Fruit fly (Drosophila melanogaster) whole organism, embryonic: ENCODE results near the gene NANS.
A peak's percentile ranks its signal among the peaks of the same experiment; 100 is the strongest.

Source experiments
- Atf-2 ChIP-seq: fragments of 200-800 bp; sonication (Bioruptor generic); optimal IDR thresholded peaks from 2 replicates; lab custom pipeline; 2016; ENCODE audit warnings: missing biosample characterization, missing genetic modification characterization
- CG11398 ChIP-seq: fragments of 200-800 bp; sonication (Bioruptor generic); optimal IDR thresholded peaks from 2 replicates; lab custom pipeline; 2016; ENCODE audit warnings: missing biosample characterization, missing genetic modification characterization
- CG12659 ChIP-seq: fragments of 200-800 bp; sonication (Bioruptor generic); optimal IDR thresholded peaks from 3 replicates; lab custom pipeline; 2017; ENCODE audit warnings: mild to moderate bottlenecking, missing biosample characterization, missing genetic modification reagents, missing genetic modification characterization
- CG13123 ChIP-seq: fragments of 200-800 bp; sonication (Bioruptor generic); optimal IDR thresholded peaks from 2 replicates; lab custom pipeline; 2016; ENCODE audit warnings: missing biosample characterization, missing genetic modification characterization
- CG14050 ChIP-seq: fragments of 200-800 bp; sonication (Bioruptor generic); IDR thresholded peaks from 3 replicates; pipeline ENCODE4 v1.3.6; 2022; ENCODE audit warnings: missing biosample characterization, missing genetic modification characterization
- CG17829 ChIP-seq: fragments of 200-800 bp; optimal IDR thresholded peaks from 2 replicates; lab custom pipeline; 2019; ENCODE audit warnings: missing biosample characterization, mild to moderate bottlenecking, missing genetic modification characterization, moderate library complexity
- CG17912 ChIP-seq: fragments of 200-800 bp; sonication (Bioruptor generic); optimal IDR thresholded peaks from 2 replicates; lab custom pipeline; 2018; ENCODE audit warnings: missing biosample characterization, mild to moderate bottlenecking, missing genetic modification characterization
- CG30403 ChIP-seq: fragments of 200-800 bp; sonication (Bioruptor generic); optimal IDR thresholded peaks from 3 replicates; lab custom pipeline; 2016; ENCODE audit warnings: missing biosample characterization, missing genetic modification characterization
- CG3407 ChIP-seq: fragments of 200-800 bp; sonication (Bioruptor generic); optimal IDR thresholded peaks from 2 replicates; lab custom pipeline; 2018; ENCODE audit warnings: missing biosample characterization, mild to moderate bottlenecking, missing genetic modification characterization
- CG34376 ChIP-seq: fragments of 200-800 bp; sonication (Bioruptor generic); optimal IDR thresholded peaks from 2 replicates; lab custom pipeline; 2018; ENCODE audit warnings: missing biosample characterization, mild to moderate bottlenecking, missing genetic modification characterization
- CG34422 ChIP-seq: fragments of 200-800 bp; sonication (Bioruptor generic); IDR thresholded peaks from 3 replicates; pipeline ENCODE4 v1.3.6; 2022; ENCODE audit warnings: missing biosample characterization, missing genetic modification characterization
- CG6813 ChIP-seq: fragments of 200-800 bp; sonication (Bioruptor generic); optimal IDR thresholded peaks from 2 replicates; lab custom pipeline; 2017; ENCODE audit warnings: missing biosample characterization, missing genetic modification characterization, mild to moderate bottlenecking, moderate library complexity, missing genetic modification reagents
- CG7556 ChIP-seq: fragments of 200-800 bp; sonication (Bioruptor generic); optimal IDR thresholded peaks from 2 replicates; lab custom pipeline; 2017; ENCODE audit warnings: missing biosample characterization, mild to moderate bottlenecking, missing genetic modification characterization
- Camta ChIP-seq: fragments of 200-800 bp; sonication (Bioruptor generic); optimal IDR thresholded peaks from 2 replicates; lab custom pipeline; 2016; ENCODE audit warnings: missing biosample characterization, missing genetic modification characterization
- D19A ChIP-seq: fragments of 200-800 bp; optimal IDR thresholded peaks from 3 replicates; lab custom pipeline; 2019; ENCODE audit warnings: missing biosample characterization, mild to moderate bottlenecking, missing genetic modification characterization, moderate library complexity
- Fer3 ChIP-seq: fragments of 200-800 bp; sonication (Bioruptor generic); optimal IDR thresholded peaks from 2 replicates; lab custom pipeline; 2018; ENCODE audit warnings: missing biosample characterization, mild to moderate bottlenecking, missing genetic modification characterization, moderate library complexity
- Gug ChIP-seq: fragments of 200-800 bp; sonication (Bioruptor generic); IDR thresholded peaks from 4 replicates; pipeline ENCODE4 v1.3.6; 2022; ENCODE audit warnings: missing biosample characterization, missing genetic modification characterization
- HLHmδ ChIP-seq: fragments of 200-800 bp; sonication (Bioruptor generic); optimal IDR thresholded peaks from 2 replicates; lab custom pipeline; 2018; ENCODE audit warnings: missing biosample characterization, mild to moderate bottlenecking, missing genetic modification characterization, moderate library complexity
- HmgD ChIP-seq: fragments of 200-800 bp; sonication (Bioruptor generic); optimal IDR thresholded peaks from 3 replicates; lab custom pipeline; 2016; ENCODE audit warnings: missing biosample characterization, missing genetic modification characterization
- Hsf ChIP-seq: fragments of 200-800 bp; sonication (Bioruptor generic); optimal IDR thresholded peaks from 3 replicates; lab custom pipeline; 2016; ENCODE audit warnings: missing biosample characterization, missing genetic modification characterization
- Mes4 ChIP-seq: fragments of 200-800 bp; sonication (Bioruptor generic); optimal IDR thresholded peaks from 2 replicates; lab custom pipeline; 2016; ENCODE audit warnings: missing biosample characterization, missing genetic modification characterization
- Nf-YA ChIP-seq: fragments of 200-800 bp; sonication (Bioruptor generic); IDR thresholded peaks from 2 replicates; pipeline ENCODE4 v1.3.6; 2022; ENCODE audit warnings: missing biosample characterization, missing genetic modification characterization
- NfI ChIP-seq: fragments of 200-800 bp; sonication (Bioruptor generic); optimal IDR thresholded peaks from 3 replicates; lab custom pipeline; 2018; ENCODE audit warnings: missing biosample characterization, mild to moderate bottlenecking, missing genetic modification characterization, moderate library complexity
- Vsx1 ChIP-seq: fragments of 200-800 bp; sonication (Bioruptor generic); optimal IDR thresholded peaks from 2 replicates; lab custom pipeline; 2017; ENCODE audit warnings: missing biosample characterization, mild to moderate bottlenecking, missing genetic modification characterization, missing genetic modification reagents
- YL-1 ChIP-seq: fragments of 200-800 bp; sonication (Bioruptor generic); optimal IDR thresholded peaks from 3 replicates; lab custom pipeline; 2017; ENCODE audit warnings: missing biosample characterization, mild to moderate bottlenecking, missing genetic modification characterization
- cato ChIP-seq: fragments of 200-800 bp; sonication (Bioruptor generic); optimal IDR thresholded peaks from 2 replicates; lab custom pipeline; 2016; ENCODE audit warnings: missing biosample characterization, missing genetic modification characterization, borderline replicate concordance
- crc ChIP-seq: fragments of 200-800 bp; sonication (Bioruptor generic); optimal IDR thresholded peaks from 2 replicates; lab custom pipeline; 2016; ENCODE audit warnings: missing biosample characterization, missing genetic modification characterization
- croc ChIP-seq: fragments of 200-800 bp; sonication (Bioruptor generic); conservative IDR thresholded peaks from 3 replicates; pipeline ENCODE4 v1.3.6; 2022; ENCODE audit warnings: missing biosample characterization, missing genetic modification characterization
- cwo ChIP-seq: fragments of 200-800 bp; sonication (Bioruptor generic); optimal IDR thresholded peaks from 3 replicates; lab custom pipeline; 2017; ENCODE audit warnings: missing biosample characterization, missing genetic modification characterization, mild to moderate bottlenecking, moderate library complexity, missing genetic modification reagents
- dmrt99B ChIP-seq: fragments of 200-800 bp; sonication (Bioruptor generic); optimal IDR thresholded peaks from 2 replicates; lab custom pipeline; 2018; ENCODE audit warnings: missing biosample characterization, mild to moderate bottlenecking, missing genetic modification characterization, moderate library complexity
- eve ChIP-seq, 2 experiments: fragments of >200 bp; optimal IDR thresholded peaks; 2 replicates each; lab custom pipeline; 2017; ENCODE audit warnings: missing biosample characterization in 2 of 2, missing genetic modification characterization in 2 of 2
- ewg ChIP-seq: fragments of 200-800 bp; sonication (Bioruptor generic); optimal IDR thresholded peaks from 3 replicates; lab custom pipeline; 2017; ENCODE audit warnings: mild to moderate bottlenecking, missing biosample characterization, missing genetic modification reagents, missing genetic modification characterization
- exex ChIP-seq: fragments of 200-800 bp; sonication (Bioruptor generic); optimal IDR thresholded peaks from 4 replicates; lab custom pipeline; 2018; ENCODE audit warnings: missing biosample characterization, mild to moderate bottlenecking, missing genetic modification characterization, moderate library complexity
- eyg ChIP-seq: fragments of 200-800 bp; sonication (Bioruptor generic); optimal IDR thresholded peaks from 3 replicates; lab custom pipeline; 2016; ENCODE audit warnings: missing biosample characterization, missing genetic modification characterization
- gfzf ChIP-seq: fragments of 200-800 bp; sonication (Bioruptor generic); optimal IDR thresholded peaks from 2 replicates; lab custom pipeline; 2016; ENCODE audit warnings: missing biosample characterization, mild to moderate bottlenecking, missing genetic modification characterization, moderate library complexity
- hkb ChIP-seq, 2 experiments: fragments of 200-800 bp in 1 of 2; fragments of >200 bp in 1 of 2; sonication (Bioruptor generic) in 1 of 2; IDR thresholded peaks in 1 of 2; optimal IDR thresholded peaks in 1 of 2; 2 replicates each; pipeline versions ENCODE4 v1.3.6 to Lab custom; 2017 to 2022; ENCODE audit warnings: missing biosample characterization in 1 of 2, missing genetic modification characterization in 1 of 2
- kay ChIP-seq: fragments of 200-800 bp; sonication (Bioruptor generic); optimal IDR thresholded peaks from 2 replicates; lab custom pipeline; 2016; ENCODE audit warnings: missing biosample characterization, missing genetic modification characterization
- knrl ChIP-seq: fragments of 200-800 bp; sonication (Bioruptor generic); IDR thresholded peaks from 3 replicates; pipeline ENCODE4 v1.3.6; 2022; ENCODE audit warnings: missing biosample characterization, missing genetic modification characterization; ENCODE audit not compliant: partially characterized antibody
- mirr ChIP-seq: fragments of 200-800 bp; sonication (Bioruptor generic); optimal IDR thresholded peaks from 3 replicates; lab custom pipeline; 2018; ENCODE audit warnings: missing biosample characterization, mild to moderate bottlenecking, missing genetic modification characterization
- nom ChIP-seq: fragments of 200-800 bp; sonication (Bioruptor generic); optimal IDR thresholded peaks from 2 replicates; lab custom pipeline; 2017; ENCODE audit warnings: missing biosample characterization, missing genetic modification characterization, mild to moderate bottlenecking, moderate library complexity, missing genetic modification reagents
- salm ChIP-seq: fragments of 200-800 bp; sonication (Bioruptor generic); optimal IDR thresholded peaks from 2 replicates; lab custom pipeline; 2018; ENCODE audit warnings: missing biosample characterization, mild to moderate bottlenecking, missing genetic modification characterization
- sd ChIP-seq: fragments of 200-800 bp; sonication (Bioruptor generic); optimal IDR thresholded peaks from 3 replicates; lab custom pipeline; 2018; ENCODE audit warnings: missing biosample characterization, mild to moderate bottlenecking, missing genetic modification characterization, moderate library complexity
- sens ChIP-seq: fragments of 200-800 bp; sonication (Bioruptor generic); peaks from one replicate; lab custom pipeline; 2016; ENCODE audit warnings: missing biosample characterization, missing genetic modification characterization
- sisA ChIP-seq: fragments of 200-800 bp; sonication (Bioruptor generic); IDR thresholded peaks from 2 replicates; pipeline ENCODE4 v1.3.6; 2022; ENCODE audit warnings: missing biosample characterization, missing genetic modification characterization
- sr ChIP-seq: fragments of 200-800 bp; sonication (Bioruptor generic); IDR thresholded peaks from 3 replicates; pipeline ENCODE4 v1.3.6; 2022; ENCODE audit warnings: missing biosample characterization, missing genetic modification characterization
- z ChIP-seq: fragments of 200-800 bp; sonication (Bioruptor generic); IDR thresholded peaks from 3 replicates; pipeline ENCODE4 v1.3.6; 2022; ENCODE audit warnings: missing biosample characterization, missing genetic modification characterization

Gene NANS

dm6 chr3R:12402935-12403334, 23.4 kb upstream of the NANS start (continued):
- TF ChIP-seq CG7556 (peak; percentile 95), Fer3 (tag; lab: Kevin White, UChicago) (peak; percentile 99), hkb (optimal IDR thresholded peaks at IDR 0.05; lab: Kevin White, UChicago) (no peak), hkb (GFP tag; IDR thresholded peaks at IDR 0.05; lab: Robert Waterston, UW) (peak; percentile 99), crc (GFP tag; lab: Kevin White, UChicago) (peak; percentile 91), knrl (GFP tag; lab: Robert Waterston, UW) (0 out of 3 replicates have a peak, but pooled peaks have one; percentile 19), HmgD (peak; percentile 93), Mes4 (GFP tag; lab: Kevin White, UChicago) (peak; percentile 93), Hsf (peak; percentile 97), CG34422 (GFP tag; lab: Robert Waterston, UW) (peak; percentile 96), HLHmδ (GFP tag; lab: Kevin White, UChicago) (no peak), croc (GFP tag; lab: Robert Waterston, UW) (peak; percentile 91), CG11398 (peak; percentile 88), CG17912 (GFP tag; lab: Kevin White, UChicago) (peak; percentile 98), CG12659 (GFP tag; lab: Kevin White, UChicago) (peak; percentile 97), YL-1 (GFP tag; lab: Kevin White, UChicago) (peak; percentile 91), gfzf (GFP tag; lab: Kevin White, UChicago) (peak; percentile 23), cato (GFP tag; lab: Kevin White, UChicago) (peak; percentile 94), sd (peak; percentile 88), Camta (peak; percentile 96), kay (peak; percentile 89), Nf-YA (GFP tag; lab: Robert Waterston, UW) (peak; percentile 99), CG13123 (GFP tag; lab: Kevin White, UChicago) (peak; percentile 84), CG3407 (GFP tag; lab: Kevin White, UChicago) (peak; percentile 95), Atf-2 (GFP tag; lab: Kevin White, UChicago) (peak; percentile 90), CG6813 (GFP tag; lab: Kevin White, UChicago) (peak; percentile 99), cwo (GFP tag; lab: Kevin White, UChicago) (peak; percentile 94), dmrt99B (peak; percentile 100), Gug (GFP tag; lab: Robert Waterston, UW) (peak; percentile 64; the same call in 2 of the 4 replicates)

dm6 chr3R:12405134-12405533, 21.2 kb upstream of the NANS start:
- TF ChIP-seq Vsx1 (GFP tag; lab: Kevin White, UChicago) (peak; percentile 48), CG34376 (GFP tag; lab: Kevin White, UChicago) (peak; percentile 54), cwo (GFP tag; lab: Kevin White, UChicago) (no peak), CG14050 (GFP tag; lab: Robert Waterston, UW) (no peak), eyg (no peak), exex (tag; lab: Kevin White, UChicago) (peak; percentile 92), mirr (GFP tag; lab: Kevin White, UChicago) (peak; percentile 91), ewg (no peak), nom (GFP tag; lab: Kevin White, UChicago) (no peak), eve (GFP tag; optimal IDR thresholded peaks at IDR 0.05; lab: Kevin White, UChicago) (no peak), CG17829 (tag; lab: Kevin White, UChicago) (no peak), sens (GFP tag; lab: Kevin White, UChicago) (peak; percentile 49), z (no peak), NfI (GFP tag; lab: Kevin White, UChicago) (no peak), D19A (tag; lab: Kevin White, UChicago) (peak; percentile 3), sr (no peak), salm (tag; lab: Kevin White, UChicago) (peak; percentile 2), sisA (no peak), CG30403 (GFP tag; lab: Kevin White, UChicago) (no peak)
